Worm (Caenorhabditis elegans): Measurements from ENCODE around the gene srx-131.

srx-131 gene

DNA sequence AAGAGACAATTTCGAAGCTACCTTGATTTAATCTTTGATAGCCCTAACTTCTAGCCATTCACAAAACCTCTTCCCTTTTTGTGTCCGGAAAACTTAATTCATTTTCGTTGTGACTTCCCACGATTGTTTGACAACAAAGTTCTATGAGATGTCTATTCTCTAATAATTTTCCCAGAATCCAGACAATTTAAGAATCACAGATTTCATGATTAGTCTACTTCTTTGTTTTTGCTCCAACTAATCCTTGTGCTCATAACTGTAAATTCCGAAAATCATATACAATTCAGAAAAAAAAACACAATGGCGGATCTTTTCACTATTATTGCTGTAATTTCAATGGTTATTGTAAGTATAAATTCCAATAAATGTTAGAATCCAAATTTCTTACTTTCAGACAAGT lies 17.3 kb downstream of the srx-131 start, which contains the start of gene srx-137:
Gene srx-137, plus strand, starts transcription at position 301 of the 400 bp plus-strand sequence.
- TF ChIP-seq hnd-1 (tag; optimal IDR thresholded peaks at IDR 0.05): no peak
- TF ChIP-seq tbx-37 (GFP tag; conservative IDR thresholded peaks at IDR 0.05): no peak
- TF ChIP-seq scrt-1 (GFP tag; IDR thresholded peaks at IDR 0.05): no peak
- TF ChIP-seq ets-7 (tag; optimal IDR thresholded peaks at IDR 0.05): no peak

ce11 chrV:13863700-13864099 lies 18.5 kb downstream of the srx-131 start:
- no peak for TF ChIP-seq ceh-13 (GFP tag; optimal IDR thresholded peaks at IDR 0.05)
- no peak for TF ChIP-seq tbx-37 (GFP tag; conservative IDR thresholded peaks at IDR 0.05)
- TF ChIP-seq aly-1 (tag; optimal IDR thresholded peaks at IDR 0.05): no peak
- TF ChIP-seq tbx-11 (GFP tag; IDR thresholded peaks at IDR 0.05): no peak
- no peak for TF ChIP-seq ets-7 (tag; optimal IDR thresholded peaks at IDR 0.05)
- no peak for TF ChIP-seq scrt-1 (GFP tag; IDR thresholded peaks at IDR 0.05)
- no peak for TF ChIP-seq flt-1 (GFP tag; IDR thresholded peaks at IDR 0.05)
- TF ChIP-seq B0310.2 (tag; optimal IDR thresholded peaks at IDR 0.05): no peak
- no peak for TF ChIP-seq pes-1 (GFP tag; IDR thresholded peaks at IDR 0.05)
- TF ChIP-seq hmbx-1 (tag; optimal IDR thresholded peaks at IDR 0.05): no peak
- no peak for TF ChIP-seq ama-1 (optimal IDR thresholded peaks at IDR 0.05)
- TF ChIP-seq sea-1 (GFP tag; conservative IDR thresholded peaks at IDR 0.05): no peak
- no peak for TF ChIP-seq ceh-36 (tag; optimal IDR thresholded peaks at IDR 0.05)
- no peak for TF ChIP-seq tra-4 (tag; optimal IDR thresholded peaks at IDR 0.05)
- no peak for TF ChIP-seq hnd-1 (tag; optimal IDR thresholded peaks at IDR 0.05)

- TF ChIP-seq hmg-4 (GFP tag; optimal IDR thresholded peaks at IDR 0.05): no peak
- TF ChIP-seq ceh-36 (tag; optimal IDR thresholded peaks at IDR 0.05): no peak
- no peak for TF ChIP-seq flt-1 (GFP tag; IDR thresholded peaks at IDR 0.05)
- TF ChIP-seq hnd-1 (tag; optimal IDR thresholded peaks at IDR 0.05): no peak
- TF ChIP-seq ets-7 (tag; optimal IDR thresholded peaks at IDR 0.05): no peak
- TF ChIP-seq tbx-37 (GFP tag; conservative IDR thresholded peaks at IDR 0.05): no peak
- no peak for TF ChIP-seq ama-1 (optimal IDR thresholded peaks at IDR 0.05)
- TF ChIP-seq B0310.2 (tag; optimal IDR thresholded peaks at IDR 0.05): no peak
- TF ChIP-seq hmbx-1 (tag; optimal IDR thresholded peaks at IDR 0.05): no peak
- TF ChIP-seq scrt-1 (GFP tag; IDR thresholded peaks at IDR 0.05): no peak
- no peak for TF ChIP-seq aly-1 (tag; optimal IDR thresholded peaks at IDR 0.05)
- no peak for TF ChIP-seq tbx-11 (GFP tag; IDR thresholded peaks at IDR 0.05)
- no peak for TF ChIP-seq ceh-13 (GFP tag; optimal IDR thresholded peaks at IDR 0.05)
- TF ChIP-seq tra-4 (tag; optimal IDR thresholded peaks at IDR 0.05): no peak
- no peak for TF ChIP-seq sea-1 (GFP tag; conservative IDR thresholded peaks at IDR 0.05)
- no peak for TF ChIP-seq pes-1 (GFP tag; IDR thresholded peaks at IDR 0.05)
- TF ChIP-seq F13C5.2 (tag; optimal IDR thresholded peaks at IDR 0.05): no peak
These were observed 21.1 kb downstream of the srx-131 start, which contains the start of gene nhr-175 for ce11 chrV:13866353-13866752. nhr-175 (plus strand) TSS chrV:13866691.

ce11 chrV:13868886-13869285 lies 23.6 kb downstream of the srx-131 start:
- TF ChIP-seq hmbx-1 (tag; optimal IDR thresholded peaks at IDR 0.05) (peak; percentile 30), B0310.2 (tag; optimal IDR thresholded peaks at IDR 0.05) (peak; percentile 10)

DNA sequence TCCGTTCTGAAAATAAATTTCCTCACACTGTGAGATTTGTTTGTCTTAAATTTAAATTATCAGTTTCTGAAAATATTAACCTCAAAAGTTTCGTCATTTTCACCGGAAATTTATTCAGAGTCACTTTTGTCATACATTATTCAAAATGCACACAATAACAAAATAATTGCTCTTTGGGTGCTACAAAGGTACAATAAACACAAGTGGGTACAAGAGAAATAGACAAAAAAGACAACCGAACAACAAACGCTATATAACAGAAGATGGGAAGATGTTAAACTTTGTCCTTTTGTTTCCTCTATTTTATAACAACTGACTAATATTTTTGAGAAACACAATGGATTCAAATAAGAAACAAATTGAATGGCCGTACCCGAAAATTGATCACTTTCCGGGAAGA lies 24.3 kb downstream of the srx-131 start:
- TF ChIP-seq ama-1 (optimal IDR thresholded peaks at IDR 0.05): no peak

DNA sequence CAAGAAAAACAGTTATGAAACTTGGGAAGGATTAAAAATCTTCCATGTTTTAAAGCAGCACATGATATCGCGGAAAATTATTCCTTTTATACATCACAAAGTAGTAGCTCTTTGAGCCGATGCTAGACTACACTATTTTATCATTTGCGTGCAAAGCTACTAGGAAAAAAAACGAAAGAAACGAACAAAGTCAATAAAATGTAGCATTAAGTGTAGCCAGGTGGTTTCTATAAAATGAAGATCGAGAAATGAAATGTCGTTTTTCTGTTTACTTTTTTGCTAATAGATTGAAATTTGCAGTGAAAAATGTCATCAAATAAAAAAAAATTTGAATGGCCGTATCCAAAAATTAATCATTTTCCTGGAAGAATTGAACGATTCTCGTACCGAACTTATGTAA lies 27.7 kb downstream of the srx-131 start, which contains the start of gene cpt-5:
Gene cpt-5, plus strand, starts transcription at position 301 of the 400 bp plus-strand sequence.
- TF ChIP-seq hnd-1 (tag; optimal IDR thresholded peaks at IDR 0.05): no peak
- TF ChIP-seq hmg-4 (GFP tag; optimal IDR thresholded peaks at IDR 0.05): no peak
- no peak for TF ChIP-seq tbx-37 (GFP tag; conservative IDR thresholded peaks at IDR 0.05)
- TF ChIP-seq ceh-13 (GFP tag; optimal IDR thresholded peaks at IDR 0.05): no peak
- no peak for TF ChIP-seq hmbx-1 (tag; optimal IDR thresholded peaks at IDR 0.05)
- no peak for TF ChIP-seq scrt-1 (GFP tag; IDR thresholded peaks at IDR 0.05)
- no peak for TF ChIP-seq ama-1 (optimal IDR thresholded peaks at IDR 0.05)
- TF ChIP-seq ceh-36 (tag; optimal IDR thresholded peaks at IDR 0.05): no peak
- no peak for TF ChIP-seq flt-1 (GFP tag; IDR thresholded peaks at IDR 0.05)
- TF ChIP-seq pes-1 (GFP tag; IDR thresholded peaks at IDR 0.05): no peak
- no peak for TF ChIP-seq B0310.2 (tag; optimal IDR thresholded peaks at IDR 0.05)
- TF ChIP-seq aly-1 (tag; optimal IDR thresholded peaks at IDR 0.05): no peak
- TF ChIP-seq tbx-11 (GFP tag; IDR thresholded peaks at IDR 0.05): no peak
- TF ChIP-seq sea-1 (GFP tag; conservative IDR thresholded peaks at IDR 0.05): no peak

- TF ChIP-seq ceh-13 (GFP tag; optimal IDR thresholded peaks at IDR 0.05) (no peak), tbx-37 (GFP tag; conservative IDR thresholded peaks at IDR 0.05) (no peak), pes-1 (GFP tag; IDR thresholded peaks at IDR 0.05) (no peak), sea-1 (GFP tag; conservative IDR thresholded peaks at IDR 0.05) (no peak), hnd-1 (tag; optimal IDR thresholded peaks at IDR 0.05) (no peak), flt-1 (GFP tag; IDR thresholded peaks at IDR 0.05) (no peak), hmg-4 (GFP tag; optimal IDR thresholded peaks at IDR 0.05) (no peak), tra-4 (tag; optimal IDR thresholded peaks at IDR 0.05) (no peak), hmbx-1 (tag; optimal IDR thresholded peaks at IDR 0.05) (no peak), ama-1 (optimal IDR thresholded peaks at IDR 0.05) (no peak), tbx-11 (GFP tag; IDR thresholded peaks at IDR 0.05) (no peak)
These were observed 28.1 kb downstream of the srx-131 start for ce11 chrV:13873323-13873722.

- TF ChIP-seq B0310.2 (tag; optimal IDR thresholded peaks at IDR 0.05) (no peak), hnd-1 (tag; optimal IDR thresholded peaks at IDR 0.05) (no peak), scrt-1 (GFP tag; IDR thresholded peaks at IDR 0.05) (no peak), tbx-11 (GFP tag; IDR thresholded peaks at IDR 0.05) (no peak), flt-1 (GFP tag; IDR thresholded peaks at IDR 0.05) (no peak), ceh-13 (GFP tag; optimal IDR thresholded peaks at IDR 0.05) (no peak), ets-7 (tag; optimal IDR thresholded peaks at IDR 0.05) (no peak), ceh-36 (tag; optimal IDR thresholded peaks at IDR 0.05) (no peak), pes-1 (GFP tag; IDR thresholded peaks at IDR 0.05) (no peak), ama-1 (optimal IDR thresholded peaks at IDR 0.05) (no peak), aly-1 (tag; optimal IDR thresholded peaks at IDR 0.05) (no peak), sea-1 (GFP tag; conservative IDR thresholded peaks at IDR 0.05) (no peak), hmbx-1 (tag; optimal IDR thresholded peaks at IDR 0.05) (no peak), F13C5.2 (tag; optimal IDR thresholded peaks at IDR 0.05) (no peak), tbx-37 (GFP tag; conservative IDR thresholded peaks at IDR 0.05) (no peak), hmg-4 (GFP tag; optimal IDR thresholded peaks at IDR 0.05) (no peak), tra-4 (tag; optimal IDR thresholded peaks at IDR 0.05) (no peak)
These were observed 31.3 kb downstream of the srx-131 start, which contains the start of gene T22G5.1 for ce11 chrV:13876529-13876928. T22G5.1 (plus strand) TSS chrV:13876829.
